Worm (Caenorhabditis elegans) whole organism, early embryonic: ENCODE results near the gene scl-8.

ENCODE experiments used
- B0310.2 ChIP-seq: sonication (generic microtip); optimal IDR thresholded peaks from 2 replicates; lab custom pipeline; 2016; ENCODE audit warnings: mild to moderate bottlenecking, missing genetic modification characterization, missing compliant biosample characterization
- F13C5.2 ChIP-seq: sonication (generic microtip); optimal IDR thresholded peaks from 2 replicates; lab custom pipeline; 2017; ENCODE audit warnings: mild to moderate bottlenecking, missing genetic modification characterization, inconsistent platforms, missing compliant biosample characterization
- aly-1 ChIP-seq: sonication (generic microtip); optimal IDR thresholded peaks from 2 replicates; lab custom pipeline; 2016; ENCODE audit warnings: missing genetic modification characterization, missing compliant biosample characterization
- ama-1 ChIP-seq: fragments of 150-350 bp; optimal IDR thresholded peaks from 2 replicates; lab custom pipeline; 2014
- ceh-13 ChIP-seq: fragments of 200-800 bp; sonication (Bioruptor generic); optimal IDR thresholded peaks from 2 replicates; lab custom pipeline; 2018; ENCODE audit warnings: mild to moderate bottlenecking, missing genetic modification characterization, missing compliant biosample characterization
- ceh-36 ChIP-seq: sonication (generic microtip); optimal IDR thresholded peaks from 2 replicates; lab custom pipeline; 2016; ENCODE audit warnings: missing genetic modification characterization, inconsistent platforms, missing compliant biosample characterization
- ets-7 ChIP-seq: sonication (generic microtip); optimal IDR thresholded peaks from 2 replicates; lab custom pipeline; 2016; ENCODE audit warnings: missing genotype, missing genetic modification characterization, missing compliant biosample characterization
- flt-1 ChIP-seq: fragments of 200-800 bp; sonication (Bioruptor generic); IDR thresholded peaks from 2 replicates; pipeline ENCODE4 v1.3.6; 2022; ENCODE audit warnings: missing genetic modification characterization, missing compliant biosample characterization
- hmbx-1 ChIP-seq: sonication (generic microtip); optimal IDR thresholded peaks from 2 replicates; lab custom pipeline; 2016; ENCODE audit warnings: mild to moderate bottlenecking, missing genetic modification characterization, missing compliant biosample characterization
- hmg-4 ChIP-seq: fragments of 200-800 bp; sonication (Bioruptor generic); optimal IDR thresholded peaks from 2 replicates; lab custom pipeline; 2018; ENCODE audit warnings: mild to moderate bottlenecking, missing genetic modification characterization, missing compliant biosample characterization
- hnd-1 ChIP-seq: sonication (generic microtip); optimal IDR thresholded peaks from 2 replicates; lab custom pipeline; 2016; ENCODE audit warnings: missing genetic modification characterization, missing compliant biosample characterization
- pes-1 ChIP-seq: fragments of 200-800 bp; sonication (Bioruptor generic); IDR thresholded peaks from 2 replicates; pipeline ENCODE4 v1.3.6; 2022; ENCODE audit warnings: missing genetic modification reagents, missing genetic modification characterization, missing compliant biosample characterization
- scrt-1 ChIP-seq: fragments of 200-800 bp; sonication (Bioruptor generic); IDR thresholded peaks from 2 replicates; pipeline ENCODE4 v1.3.6; 2022; ENCODE audit warnings: missing genetic modification characterization, missing compliant biosample characterization
- sea-1 ChIP-seq: fragments of 200-800 bp; sonication (Bioruptor generic); conservative IDR thresholded peaks from 2 replicates; pipeline ENCODE4 v1.3.6; 2022; ENCODE audit warnings: missing genetic modification characterization, missing compliant biosample characterization
- tbx-11 ChIP-seq: fragments of 200-800 bp; sonication (Bioruptor generic); IDR thresholded peaks from 2 replicates; pipeline ENCODE4 v1.3.6; 2022; ENCODE audit warnings: missing genetic modification characterization, missing compliant biosample characterization
- tbx-37 ChIP-seq: fragments of 200-800 bp; sonication (Bioruptor generic); conservative IDR thresholded peaks from 2 replicates; pipeline ENCODE4 v1.3.6; 2022; ENCODE audit warnings: missing genetic modification reagents, missing genetic modification characterization, missing compliant biosample characterization
- tra-4 ChIP-seq: sonication (generic microtip); optimal IDR thresholded peaks from 2 replicates; lab custom pipeline; 2017; ENCODE audit warnings: missing genetic modification characterization, missing compliant biosample characterization

Gene scl-8

DNA sequence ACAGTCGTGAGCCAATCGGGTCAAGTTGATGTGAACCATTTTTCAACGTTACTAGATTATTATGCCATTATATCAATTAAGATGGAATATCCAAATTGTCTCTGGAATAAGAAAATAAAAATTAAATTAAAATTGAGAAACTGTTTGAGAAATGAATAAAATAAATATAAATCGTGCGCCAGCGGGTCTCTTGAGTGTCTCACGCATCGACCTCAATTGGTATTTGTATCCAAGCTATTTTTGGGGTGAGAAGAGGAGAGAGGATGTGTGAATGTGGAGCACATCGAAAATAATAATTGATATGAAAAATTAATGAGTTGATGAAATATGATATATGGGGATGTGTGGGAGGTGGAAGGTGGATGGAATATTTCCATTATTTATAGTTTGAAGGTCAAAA is 32.7 kb upstream of the scl-8 start, which contains the start of gene F49E11.2:
Gene F49E11.2 (minus strand): TSS at position 101 of the 400 bp plus-strand sequence.
- TF ChIP-seq tra-4 (tag; lab: Kevin White, UChicago): no peak
- TF ChIP-seq B0310.2: no peak
- no peak for TF ChIP-seq scrt-1 (GFP tag; lab: Robert Waterston, UW)
- no peak for TF ChIP-seq ama-1 (lab: Kevin White, UChicago)
- TF ChIP-seq hmbx-1: no peak
- no peak for TF ChIP-seq sea-1 (GFP tag; lab: Robert Waterston, UW)
- no peak for TF ChIP-seq ceh-13 (GFP tag; lab: Kevin White, UChicago)
- no peak for TF ChIP-seq F13C5.2 (tag; lab: Kevin White, UChicago)
- TF ChIP-seq pes-1 (GFP tag; lab: Robert Waterston, UW): no peak
- TF ChIP-seq flt-1: no peak
- TF ChIP-seq hmg-4 (GFP tag; lab: Kevin White, UChicago): no peak
- TF ChIP-seq ceh-36 (tag; lab: Kevin White, UChicago): no peak
- no peak for TF ChIP-seq tbx-11

ce11 chrIV:13041486-13041885 is 30.1 kb upstream of the scl-8 start:
- TF ChIP-seq tbx-11: no peak
- TF ChIP-seq tbx-37 (GFP tag; lab: Robert Waterston, UW): no peak
- TF ChIP-seq sea-1 (GFP tag; lab: Robert Waterston, UW): no peak

ce11 chrIV:13042091-13042490 is 29.5 kb upstream of the scl-8 start, which contains the start of gene amt-2:
Gene amt-2, plus strand, starts transcription at chrIV:13042391.
- no peak for TF ChIP-seq tbx-37 (GFP tag; lab: Robert Waterston, UW)
- no peak for TF ChIP-seq hmg-4 (GFP tag; lab: Kevin White, UChicago)
- TF ChIP-seq tbx-11: no peak
- no peak for TF ChIP-seq ceh-13 (GFP tag; lab: Kevin White, UChicago)
- no peak for TF ChIP-seq scrt-1 (GFP tag; lab: Robert Waterston, UW)
- TF ChIP-seq ets-7 (tag; lab: Kevin White, UChicago): no peak
- no peak for TF ChIP-seq ceh-36 (tag; lab: Kevin White, UChicago)
- no peak for TF ChIP-seq sea-1 (GFP tag; lab: Robert Waterston, UW)
- no peak for TF ChIP-seq hnd-1 (tag; lab: Kevin White, UChicago)
- no peak for TF ChIP-seq B0310.2

DNA sequence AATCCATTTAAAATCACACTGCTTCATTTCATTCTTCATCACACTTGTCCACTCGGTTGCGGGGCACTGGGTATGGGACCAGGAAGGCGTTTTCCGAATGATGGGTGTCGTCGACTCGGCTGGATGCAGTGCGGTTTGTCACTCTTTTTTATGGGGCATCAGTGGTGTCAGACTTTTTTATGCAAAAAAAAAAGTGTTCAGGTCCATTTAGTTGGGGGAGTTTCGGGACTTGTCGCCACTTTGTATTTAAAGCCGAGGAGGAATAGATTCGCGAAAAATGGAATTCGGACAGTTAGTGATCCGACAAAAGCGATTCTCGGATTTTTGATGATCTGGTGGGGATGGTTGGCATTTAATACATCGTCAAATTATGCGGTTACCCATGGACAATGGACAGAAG is 26.6 kb upstream of the scl-8 start:
- TF ChIP-seq aly-1 (tag; lab: Kevin White, UChicago) (no peak), ceh-13 (GFP tag; lab: Kevin White, UChicago) (no peak), pes-1 (GFP tag; lab: Robert Waterston, UW) (no peak), F13C5.2 (tag; lab: Kevin White, UChicago) (no peak)

ce11 chrIV:13046848-13047247 is 24.7 kb upstream of the scl-8 start, which contains the start of gene scl-9:
Gene scl-9, plus strand, starts transcription at chrIV:13047148.
- TF ChIP-seq hmbx-1: no peak
- no peak for TF ChIP-seq scrt-1 (GFP tag; lab: Robert Waterston, UW)
- TF ChIP-seq tbx-11: no peak
- no peak for TF ChIP-seq ceh-13 (GFP tag; lab: Kevin White, UChicago)
- no peak for TF ChIP-seq F13C5.2 (tag; lab: Kevin White, UChicago)
- TF ChIP-seq tra-4 (tag; lab: Kevin White, UChicago): no peak
- TF ChIP-seq sea-1 (GFP tag; lab: Robert Waterston, UW): no peak
- no peak for TF ChIP-seq hmg-4 (GFP tag; lab: Kevin White, UChicago)
- no peak for TF ChIP-seq flt-1
- TF ChIP-seq pes-1 (GFP tag; lab: Robert Waterston, UW): no peak
- no peak for TF ChIP-seq ets-7 (tag; lab: Kevin White, UChicago)
- no peak for TF ChIP-seq aly-1 (tag; lab: Kevin White, UChicago)

DNA sequence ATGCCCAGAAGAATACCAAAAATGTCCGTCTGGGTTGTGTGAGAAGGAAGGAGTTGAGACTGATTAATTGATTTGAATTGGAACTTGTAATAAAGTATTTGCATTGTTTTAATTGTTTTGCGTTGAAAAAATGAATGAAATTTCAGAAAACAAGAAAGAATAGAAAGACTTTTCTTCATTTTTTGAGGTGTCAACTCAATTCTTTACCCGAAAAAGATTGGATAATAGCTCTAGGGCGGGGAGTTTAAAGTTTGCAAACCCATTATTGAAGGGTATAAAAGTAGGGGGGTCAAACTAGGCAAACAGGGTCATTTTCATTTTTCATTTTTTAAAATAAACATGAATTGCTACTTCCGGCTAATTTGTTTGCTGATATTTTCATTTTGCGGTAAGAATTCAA is 23.4 kb upstream of the scl-8 start, which contains the start of gene scl-10:
Gene scl-10 (plus strand): TSS at position 301 of the 400 bp plus-strand sequence.
- no peak for TF ChIP-seq tbx-37 (GFP tag; lab: Robert Waterston, UW)
- TF ChIP-seq aly-1 (tag; lab: Kevin White, UChicago): no peak
- TF ChIP-seq tbx-11: no peak
- no peak for TF ChIP-seq ceh-13 (GFP tag; lab: Kevin White, UChicago)
- no peak for TF ChIP-seq ceh-36 (tag; lab: Kevin White, UChicago)
- TF ChIP-seq scrt-1 (GFP tag; lab: Robert Waterston, UW): no peak
- no peak for TF ChIP-seq ama-1 (lab: Kevin White, UChicago)
- TF ChIP-seq B0310.2: no peak
- no peak for TF ChIP-seq tra-4 (tag; lab: Kevin White, UChicago)
- TF ChIP-seq ets-7 (tag; lab: Kevin White, UChicago): no peak
- no peak for TF ChIP-seq hnd-1 (tag; lab: Kevin White, UChicago)
- TF ChIP-seq hmg-4 (GFP tag; lab: Kevin White, UChicago): no peak
- TF ChIP-seq flt-1: no peak

ce11 chrIV:13051073-13051472 is 20.5 kb upstream of the scl-8 start, which contains the start of gene scl-11:
Gene scl-11, plus strand, starts transcription at chrIV:13051373.
- TF ChIP-seq tra-4 (tag; lab: Kevin White, UChicago): no peak
- no peak for TF ChIP-seq F13C5.2 (tag; lab: Kevin White, UChicago)
- TF ChIP-seq pes-1 (GFP tag; lab: Robert Waterston, UW): no peak
- no peak for TF ChIP-seq scrt-1 (GFP tag; lab: Robert Waterston, UW)
- no peak for TF ChIP-seq tbx-11
- TF ChIP-seq ama-1 (lab: Kevin White, UChicago): no peak
- no peak for TF ChIP-seq hmg-4 (GFP tag; lab: Kevin White, UChicago)
- no peak for TF ChIP-seq sea-1 (GFP tag; lab: Robert Waterston, UW)
- no peak for TF ChIP-seq tbx-37 (GFP tag; lab: Robert Waterston, UW)

DNA sequence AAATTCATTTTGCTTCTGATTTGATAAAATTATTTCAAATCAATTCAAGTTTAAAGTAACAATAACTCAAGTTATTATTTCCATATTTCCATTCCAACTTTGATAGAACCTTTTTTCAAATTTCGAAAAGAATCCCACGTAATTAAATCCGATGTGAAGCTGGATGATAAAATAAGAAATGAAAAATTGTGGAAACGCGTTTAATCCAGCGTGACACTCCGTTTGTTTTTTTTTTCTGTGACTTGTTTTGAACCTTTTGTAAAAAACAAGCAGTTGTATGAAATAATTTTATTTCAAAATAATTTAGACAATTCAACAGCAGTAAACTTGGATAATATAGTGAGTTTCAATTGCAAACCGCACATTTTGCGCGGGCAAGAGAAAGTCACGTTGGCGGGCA is 19.0 kb upstream of the scl-8 start, which contains the start of gene F49E11.7:
Gene F49E11.7 (plus strand): TSS at position 301 of the 400 bp plus-strand sequence.
- TF ChIP-seq tbx-11 (no peak), sea-1 (GFP tag; lab: Robert Waterston, UW) (no peak), ets-7 (tag; lab: Kevin White, UChicago) (no peak)
